Fruit fly (Drosophila melanogaster): Measurements from ENCODE around the gene CG42544.
A peak's percentile ranks its signal among the peaks of the same experiment; 100 is the strongest.

CG42544 gene

DNA sequence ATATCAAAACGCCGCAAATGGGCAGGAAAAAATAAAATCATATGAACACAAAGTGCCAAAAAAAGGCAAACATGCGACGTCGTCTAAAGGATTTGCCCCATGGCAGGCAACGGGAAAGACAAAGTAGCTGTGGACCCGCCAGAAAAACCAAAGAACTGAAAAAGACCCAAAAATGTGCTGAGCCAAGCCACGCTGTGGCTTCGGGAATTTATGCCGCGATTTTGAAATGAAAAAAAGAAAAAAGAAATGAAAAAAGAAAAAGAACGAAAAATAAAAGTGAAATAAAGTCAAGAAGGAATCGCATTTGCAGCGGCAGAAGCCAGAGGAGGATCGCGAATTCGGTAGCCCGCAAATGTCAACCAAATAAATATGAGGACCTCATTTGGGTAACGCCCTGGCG, 18.2 kb downstream of the CG42544 start:
- no peak for TF ChIP-seq h (optimal IDR thresholded peaks at IDR 0.05)
- TF ChIP-seq psq (optimal IDR thresholded peaks at IDR 0.05), result no peak

DNA sequence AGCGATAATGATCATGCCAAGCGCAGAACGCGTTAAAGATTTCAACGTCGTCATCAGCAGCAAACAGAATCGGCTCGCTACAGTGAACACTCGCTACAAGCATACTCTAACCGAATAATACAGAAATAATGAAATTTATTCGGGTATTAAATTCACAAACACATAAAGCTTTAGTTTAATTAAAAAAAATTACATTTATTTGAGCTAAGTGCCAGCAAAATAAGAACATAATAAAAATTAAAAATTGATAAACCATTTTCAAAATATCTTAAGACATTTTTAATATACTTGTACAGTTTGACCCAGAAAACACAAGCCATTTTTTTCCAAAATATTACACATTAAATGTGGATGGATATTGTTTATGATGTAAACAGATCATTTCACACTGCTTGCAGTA, 21.8 kb downstream of the CG42544 start:
- TF ChIP-seq ttk (optimal IDR thresholded peaks at IDR 0.05) (no peak), Myc (optimal IDR thresholded peaks at IDR 0.05) (no peak), h (optimal IDR thresholded peaks at IDR 0.05) (no peak), insv (optimal IDR thresholded peaks at IDR 0.05) (no peak), Sin3A (optimal IDR thresholded peaks at IDR 0.05) (no peak), psq (optimal IDR thresholded peaks at IDR 0.05) (no peak)

DNA sequence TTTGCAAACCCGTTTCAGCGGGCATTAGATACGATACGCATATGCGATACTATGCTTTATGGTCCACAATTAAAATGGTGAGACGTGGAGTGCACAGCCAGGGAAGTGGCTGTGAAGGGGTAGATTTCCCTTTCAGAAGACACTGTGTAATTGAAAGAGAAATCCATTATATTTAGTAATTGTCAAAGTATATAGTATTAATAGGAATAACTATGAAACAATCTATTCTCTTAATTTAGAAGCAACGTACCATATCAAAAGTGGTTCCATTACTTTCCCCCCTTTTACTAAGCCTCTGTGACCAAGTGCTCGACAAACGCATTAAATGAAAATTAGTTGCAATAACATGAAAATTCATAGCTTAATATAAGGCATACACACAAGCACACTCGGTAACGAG, 26.3 kb downstream of the CG42544 start:
- TF ChIP-seq h (optimal IDR thresholded peaks at IDR 0.05) (no peak), ttk (optimal IDR thresholded peaks at IDR 0.05) (no peak), Myc (optimal IDR thresholded peaks at IDR 0.05) (no peak), Sin3A (optimal IDR thresholded peaks at IDR 0.05) (no peak), insv (optimal IDR thresholded peaks at IDR 0.05) (no peak), psq (optimal IDR thresholded peaks at IDR 0.05) (no peak)

DNA sequence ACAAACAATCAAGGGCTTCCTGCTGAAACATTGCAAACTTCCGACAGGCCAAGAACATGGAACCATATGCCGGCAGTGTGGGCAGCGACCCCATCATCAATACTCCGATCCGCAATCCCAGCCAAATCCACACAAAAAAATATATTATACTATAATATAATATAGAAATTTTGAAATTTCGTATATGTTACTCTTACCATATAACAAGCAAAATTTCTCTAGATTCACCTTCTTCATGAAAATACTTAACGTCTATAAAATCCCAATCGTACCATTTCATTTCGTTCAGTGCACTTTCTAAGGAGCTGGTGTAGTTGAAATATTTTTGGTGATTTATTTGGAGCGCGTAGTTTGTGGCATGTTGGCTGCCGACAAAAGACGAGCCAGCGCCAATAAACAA, 30.2 kb downstream of the CG42544 start:
- no peak for TF ChIP-seq ttk (optimal IDR thresholded peaks at IDR 0.05)
- TF ChIP-seq psq (optimal IDR thresholded peaks at IDR 0.05), result no peak
- TF ChIP-seq Sin3A (optimal IDR thresholded peaks at IDR 0.05), result no peak
- no peak for TF ChIP-seq Myc (optimal IDR thresholded peaks at IDR 0.05)
- no peak for TF ChIP-seq insv (optimal IDR thresholded peaks at IDR 0.05)
- TF ChIP-seq h (optimal IDR thresholded peaks at IDR 0.05), result no peak

DNA sequence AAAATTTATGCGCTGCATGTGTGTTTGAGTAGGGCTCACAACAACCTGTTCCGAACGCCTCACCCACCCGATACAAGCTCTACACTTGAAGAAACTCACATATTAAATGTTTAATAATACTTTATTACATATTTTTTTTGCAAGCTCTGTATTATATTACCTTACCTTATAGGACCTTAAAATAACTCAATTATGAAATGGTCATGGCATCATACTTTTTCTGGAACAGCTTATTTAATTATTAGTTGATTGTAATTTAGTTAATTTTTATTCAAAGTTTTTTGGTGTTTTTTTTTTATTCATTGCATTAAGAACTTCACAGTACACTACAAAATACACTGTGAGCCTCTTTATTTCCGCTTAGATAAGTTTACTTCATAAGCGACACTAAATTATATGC, 32.1 kb downstream of the CG42544 start:
- TF ChIP-seq psq (optimal IDR thresholded peaks at IDR 0.05) (no peak), insv (optimal IDR thresholded peaks at IDR 0.05) (no peak), h (optimal IDR thresholded peaks at IDR 0.05) (no peak), Myc (optimal IDR thresholded peaks at IDR 0.05) (no peak), ttk (optimal IDR thresholded peaks at IDR 0.05) (no peak), Sin3A (optimal IDR thresholded peaks at IDR 0.05) (no peak)

DNA sequence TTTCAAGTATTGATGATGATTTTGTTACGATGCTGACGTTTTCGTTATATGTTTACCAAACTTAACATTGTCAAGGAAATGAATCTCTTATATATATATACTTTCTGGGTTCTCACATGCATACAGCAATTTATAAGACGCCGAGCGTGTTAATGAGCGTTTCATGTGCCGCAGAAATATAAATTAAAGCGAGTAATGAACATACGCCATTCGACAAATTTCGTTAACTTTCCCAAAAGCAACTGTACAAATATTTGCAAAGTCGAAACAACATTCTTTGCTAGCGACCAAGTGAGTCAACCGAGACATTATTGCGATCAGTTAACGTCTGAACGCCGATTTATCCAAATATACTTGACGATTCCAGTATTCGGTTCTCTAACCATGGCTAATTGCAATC, 40.4 kb downstream of the CG42544 start, which contains the start of gene CG31496:
Gene CG31496 (plus strand): TSS at position 301 of the 400 bp plus-strand sequence.
- TF ChIP-seq Myc (optimal IDR thresholded peaks at IDR 0.05) (no peak), Sin3A (optimal IDR thresholded peaks at IDR 0.05) (no peak), psq (optimal IDR thresholded peaks at IDR 0.05) (no peak), ttk (optimal IDR thresholded peaks at IDR 0.05) (no peak), insv (optimal IDR thresholded peaks at IDR 0.05) (no peak), h (optimal IDR thresholded peaks at IDR 0.05) (no peak)

DNA sequence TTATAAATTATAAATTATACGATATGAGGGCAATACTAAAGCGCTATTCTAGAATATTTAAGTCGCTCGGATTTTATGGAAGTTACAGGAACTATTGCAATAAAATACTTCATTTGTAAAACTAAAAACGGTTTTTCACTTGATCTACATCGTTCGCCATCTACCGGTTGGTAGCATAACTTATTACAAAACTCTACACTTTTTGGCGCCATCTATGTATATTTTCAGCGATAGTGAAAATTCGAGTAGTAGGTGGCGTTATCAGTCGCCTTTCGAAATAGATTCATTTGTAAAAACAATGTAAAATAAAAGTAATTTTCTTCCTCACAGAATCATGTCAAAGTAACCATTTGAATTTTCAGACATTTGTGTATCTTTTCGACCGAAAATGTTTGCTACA, 42.1 kb downstream of the CG42544 start, which contains the start of gene nxf4:
Gene nxf4 (plus strand): TSS at position 286 of the 400 bp plus-strand sequence.
- TF ChIP-seq h (optimal IDR thresholded peaks at IDR 0.05) (peak; percentile 70), Sin3A (optimal IDR thresholded peaks at IDR 0.05) (no peak)

DNA sequence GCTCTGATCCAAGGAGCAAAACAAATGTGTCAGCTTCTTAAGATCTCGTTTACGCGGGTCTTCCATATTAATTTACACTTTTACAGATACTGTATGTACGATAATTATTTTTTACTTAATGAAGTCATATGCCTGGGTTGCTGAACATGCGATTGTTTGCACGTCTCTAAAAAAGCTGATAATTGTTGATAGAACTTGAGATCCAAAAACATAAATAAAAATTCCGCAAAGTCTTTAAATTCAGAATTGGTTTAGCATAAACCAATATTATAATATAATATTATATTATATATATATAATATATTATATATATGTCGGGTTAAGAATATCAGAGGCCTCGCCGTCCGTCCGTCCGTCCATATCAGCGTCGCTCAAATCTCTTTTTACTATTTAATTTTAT, 45.1 kb downstream of the CG42544 start, which contains the start of gene CG43290:
Gene CG43290 (minus strand): TSS at position 101 of the 400 bp plus-strand sequence.
- no peak for TF ChIP-seq insv (optimal IDR thresholded peaks at IDR 0.05)
- no peak for TF ChIP-seq Sin3A (optimal IDR thresholded peaks at IDR 0.05)
- no peak for TF ChIP-seq h (optimal IDR thresholded peaks at IDR 0.05)
- no peak for TF ChIP-seq ttk (optimal IDR thresholded peaks at IDR 0.05)
